Worm (Caenorhabditis elegans) whole organism, dauer: ENCODE data around the gene Y54E2A.5.

ENCODE experiments used
- unc-62 ChIP-seq: sonication (generic microtip); optimal IDR thresholded peaks from 2 replicates; lab custom pipeline; 2017; ENCODE audit warnings: missing biosample characterization, missing genetic modification reagents, missing genetic modification characterization

Y54E2A.5 gene

ce11 chrII:14768804-14769203, 11.2 kb upstream of the Y54E2A.5 start:
- no peak for TF ChIP-seq unc-62

- no peak for TF ChIP-seq unc-62
These were observed 3.5 kb downstream of the Y54E2A.5 start, which contains the start of the genes tac-1 and Y54E2A.4 for ce11 chrII:14753858-14754750. Gene tac-1, minus strand, starts transcription at chrII:14753877. Gene Y54E2A.4, plus strand, starts transcription at chrII:14754622.

ce11 chrII:14753246-14753645, 4.4 kb downstream of the Y54E2A.5 start:
- no peak for TF ChIP-seq unc-62

DNA sequence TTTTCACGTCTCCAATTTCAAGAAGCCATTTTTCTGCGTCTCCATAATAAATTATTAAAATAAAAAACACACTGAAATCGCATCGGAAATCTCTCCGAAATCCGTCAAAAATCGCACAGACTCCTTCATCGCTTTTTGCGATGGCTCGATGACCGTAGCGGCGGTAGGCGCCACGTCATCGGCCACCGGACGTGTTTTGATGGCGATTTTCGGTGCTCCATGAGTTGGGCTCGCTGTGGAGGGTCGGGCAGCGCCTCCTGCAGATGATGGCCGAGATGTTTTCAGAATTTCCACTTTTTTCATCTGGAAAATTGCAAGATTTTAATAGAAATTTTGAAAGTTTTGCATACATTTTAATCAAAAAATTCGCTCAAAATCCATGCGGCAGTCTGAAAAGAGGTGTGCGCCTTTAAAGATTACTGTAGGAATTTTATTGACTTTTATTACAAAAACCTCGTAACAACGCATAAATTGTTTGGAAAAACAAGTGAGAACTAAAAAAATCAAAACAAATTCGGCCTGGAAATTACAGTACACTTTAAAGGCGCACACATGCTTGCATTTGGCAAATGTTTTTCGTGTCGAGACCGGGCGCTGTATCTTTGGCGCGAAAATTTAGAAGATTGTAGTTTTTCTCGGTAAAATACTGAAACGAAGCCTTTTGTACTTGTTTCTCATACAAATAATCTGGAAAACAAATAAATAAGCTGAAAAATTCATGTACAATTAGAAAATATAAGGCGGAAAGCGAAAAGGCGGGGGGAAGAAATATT, 5.2 kb downstream of the Y54E2A.5 start, which contains the start of gene smg-9:
Gene smg-9 (minus strand): TSS at position 663 of the 773 bp plus-strand sequence.
- TF ChIP-seq unc-62: no peak

ce11 chrII:14745127-14745526, 12.5 kb downstream of the Y54E2A.5 start:
- TF ChIP-seq unc-62: no peak

- no peak for TF ChIP-seq unc-62
These were observed 18.5 kb downstream of the Y54E2A.5 start, which contains the start of gene npr-34 for ce11 chrII:14739143-14739542. Gene npr-34, minus strand, starts transcription at chrII:14739243.

DNA sequence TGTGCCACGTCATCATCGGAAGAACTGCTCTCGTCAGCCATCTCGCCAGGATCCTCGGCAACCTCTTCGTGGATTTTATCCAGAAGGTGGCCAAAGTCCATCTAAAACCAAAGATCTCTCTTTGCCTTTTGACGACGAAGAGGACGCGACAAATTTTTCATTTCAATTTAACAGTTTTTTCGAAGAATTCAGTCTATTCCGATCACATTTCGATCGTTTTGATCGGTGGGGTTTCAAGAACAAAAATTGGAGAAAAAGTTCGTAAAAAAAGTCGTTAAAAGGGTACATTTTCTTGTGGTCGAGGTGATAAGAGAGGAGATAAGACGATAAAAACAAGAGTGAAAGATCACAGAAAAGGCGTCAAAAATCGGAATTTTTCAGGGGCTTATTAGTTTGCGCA, 24.2 kb downstream of the Y54E2A.5 start, which contains the start of gene glna-1:
Gene glna-1 (minus strand): TSS at position 101 of the 400 bp plus-strand sequence.
- no peak for TF ChIP-seq unc-62

DNA sequence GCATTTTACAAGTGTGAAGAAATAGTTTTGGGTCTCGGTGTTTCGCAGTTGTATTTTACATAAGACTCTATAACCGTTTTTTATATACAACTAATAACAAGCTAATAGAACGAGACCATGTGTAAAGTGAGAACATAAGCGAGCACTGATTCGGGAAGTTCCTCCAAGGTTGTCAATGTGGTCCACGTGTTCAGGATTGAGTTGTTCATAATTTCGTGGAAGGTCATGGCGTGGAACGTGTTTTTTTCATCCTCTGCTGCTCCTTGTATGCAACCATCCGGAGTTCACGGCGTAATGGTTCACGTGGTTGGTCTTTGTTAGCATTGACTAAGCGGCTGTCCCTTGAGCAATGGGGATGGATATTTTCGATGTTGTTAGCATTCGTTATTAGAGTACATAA, 29.5 kb downstream of the Y54E2A.5 start:
- no peak for TF ChIP-seq unc-62

ce11 chrII:14706479-14706878, 51.1 kb downstream of the Y54E2A.5 start:
- no peak for TF ChIP-seq unc-62
